Worm (Caenorhabditis elegans) whole organism, young adult: ENCODE measurements around the gene T10F2.5.

Experiments used
- B0261.1 ChIP-seq: sonication (generic microtip); optimal IDR thresholded peaks from 2 replicates; lab custom pipeline; 2016; ENCODE audit warnings: mild to moderate bottlenecking, missing genetic modification characterization, moderate library complexity, missing compliant biosample characterization
- C06A6.2 ChIP-seq: fragments of 200-800 bp; sonication (Bioruptor generic); conservative IDR thresholded peaks from 2 replicates; pipeline ENCODE4 v1.3.6; 2022; ENCODE audit warnings: missing genetic modification characterization, missing compliant biosample characterization
- F22D6.2 ChIP-seq: sonication (generic microtip); optimal IDR thresholded peaks from 2 replicates; lab custom pipeline; 2016; ENCODE audit warnings: mild to moderate bottlenecking, missing genetic modification characterization, missing compliant biosample characterization
- F33H1.4 ChIP-seq: fragments of 200-800 bp; sonication (Bioruptor generic); IDR thresholded peaks from 2 replicates; pipeline ENCODE4 v1.3.6; 2022; ENCODE audit warnings: missing genetic modification reagents, missing genetic modification characterization, missing compliant biosample characterization
- F37B4.10 ChIP-seq: fragments of 200-800 bp; sonication (Bioruptor generic); IDR thresholded peaks from 2 replicates; pipeline ENCODE4 v1.3.6; 2022; ENCODE audit warnings: missing genetic modification characterization, missing compliant biosample characterization
- F57C9.4 ChIP-seq: sonication (generic microtip); optimal IDR thresholded peaks from 2 replicates; lab custom pipeline; 2017; ENCODE audit warnings: mild to moderate bottlenecking, missing genetic modification characterization, missing compliant biosample characterization
- T26A5.8 ChIP-seq: sonication (generic microtip); optimal IDR thresholded peaks from 2 replicates; lab custom pipeline; 2016; ENCODE audit warnings: missing genetic modification characterization, missing compliant biosample characterization
- ZK185.1 ChIP-seq: sonication (generic microtip); optimal IDR thresholded peaks from 2 replicates; lab custom pipeline; 2016; ENCODE audit warnings: mild to moderate bottlenecking, missing genetic modification characterization, missing compliant biosample characterization; ENCODE audit not compliant: poor library complexity, severe bottlenecking
- atf-7 ChIP-seq: sonication (generic microtip); optimal IDR thresholded peaks from 2 replicates; lab custom pipeline; 2017; ENCODE audit warnings: mild to moderate bottlenecking, missing genetic modification characterization, missing compliant biosample characterization
- attf-5 ChIP-seq: fragments of 200-800 bp; sonication (Bioruptor generic); optimal IDR thresholded peaks from 2 replicates; lab custom pipeline; 2018; ENCODE audit warnings: mild to moderate bottlenecking, missing genetic modification characterization, missing compliant biosample characterization
- attf-6 ChIP-seq: fragments of 200-800 bp; sonication (Bioruptor generic); IDR thresholded peaks from 2 replicates; pipeline ENCODE4 v1.3.6; 2022; ENCODE audit warnings: missing genetic modification reagents, missing genetic modification characterization, missing compliant biosample characterization
- cebp-1 ChIP-seq, 2 experiments: fragments of 200-800 bp in 1 of 2; sonication (Bioruptor generic) in 1 of 2; sonication (generic microtip) in 1 of 2; IDR thresholded peaks in 1 of 2; optimal IDR thresholded peaks in 1 of 2; 2 replicates each; pipeline versions ENCODE4 v1.3.6 to Lab custom; 2017 to 2022; ENCODE audit warnings: missing compliant biosample characterization in 2 of 2, missing genetic modification characterization in 2 of 2, mild to moderate bottlenecking in 1 of 2, missing genetic modification reagents in 1 of 2, moderate library complexity in 1 of 2
- ceh-100 ChIP-seq: fragments of 200-800 bp; sonication (Bioruptor generic); IDR thresholded peaks from 2 replicates; pipeline ENCODE4 v1.3.6; 2022; ENCODE audit warnings: missing genetic modification reagents, missing genetic modification characterization, missing compliant biosample characterization
- ceh-27 ChIP-seq: fragments of 200-800 bp; sonication (Bioruptor generic); optimal IDR thresholded peaks from 2 replicates; lab custom pipeline; 2018; ENCODE audit warnings: mild to moderate bottlenecking, missing genetic modification characterization, moderate library complexity, missing compliant biosample characterization
- chd-7 ChIP-seq: sonication (generic microtip); optimal IDR thresholded peaks from 2 replicates; lab custom pipeline; 2016; ENCODE audit warnings: mild to moderate bottlenecking, missing genetic modification characterization, moderate library complexity, missing compliant biosample characterization
- efl-1 ChIP-seq: fragments of 150-350 bp; optimal IDR thresholded peaks from 2 replicates; lab custom pipeline; 2014; ENCODE audit warnings: missing biosample characterization, missing genetic modification reagents, missing genetic modification characterization
- egl-18 ChIP-seq: fragments of 200-800 bp; sonication (Bioruptor generic); IDR thresholded peaks from 2 replicates; pipeline ENCODE4 v1.3.6; 2022; ENCODE audit warnings: missing genetic modification reagents, missing genetic modification characterization, missing compliant biosample characterization
- egl-44 ChIP-seq: fragments of 200-800 bp; sonication (Bioruptor generic); IDR thresholded peaks from 2 replicates; pipeline ENCODE4 v1.3.6; 2022; ENCODE audit warnings: missing genetic modification reagents, missing genetic modification characterization, missing compliant biosample characterization
- ets-4 ChIP-seq: fragments of 200-800 bp; sonication (Bioruptor generic); optimal IDR thresholded peaks from 2 replicates; lab custom pipeline; 2018; ENCODE audit warnings: mild to moderate bottlenecking, missing genetic modification characterization, missing compliant biosample characterization
- gei-17 ChIP-seq: fragments of 200-800 bp; sonication (Bioruptor generic); optimal IDR thresholded peaks from 2 replicates; lab custom pipeline; 2018; ENCODE audit warnings: mild to moderate bottlenecking, missing genetic modification characterization, missing compliant biosample characterization
- let-526 ChIP-seq: fragments of 200-800 bp; sonication (Bioruptor generic); IDR thresholded peaks from 2 replicates; pipeline ENCODE4 v1.3.6; 2022; ENCODE audit warnings: missing genetic modification reagents, missing genetic modification characterization, missing compliant biosample characterization
- lin-40 ChIP-seq: sonication (generic microtip); optimal IDR thresholded peaks from 2 replicates; lab custom pipeline; 2016; ENCODE audit warnings: missing genetic modification characterization, mild to moderate bottlenecking, missing compliant biosample characterization, missing genotype, missing genetic modification reagents
- lin-54 ChIP-seq: fragments of 200-800 bp; sonication (Bioruptor generic); optimal IDR thresholded peaks from 2 replicates; lab custom pipeline; 2018; ENCODE audit warnings: mild to moderate bottlenecking, missing genetic modification characterization, missing compliant biosample characterization
- lir-1 ChIP-seq: fragments of 200-800 bp; sonication (Bioruptor generic); conservative IDR thresholded peaks from 2 replicates; pipeline ENCODE4 v1.3.6; 2022; ENCODE audit warnings: missing genetic modification reagents, missing genetic modification characterization, missing compliant biosample characterization
- nhr-120 ChIP-seq: fragments of 200-800 bp; sonication (Bioruptor generic); IDR thresholded peaks from 2 replicates; pipeline ENCODE4 v1.3.6; 2022; ENCODE audit warnings: missing genetic modification characterization, missing compliant biosample characterization
- nhr-27 ChIP-seq: fragments of 200-800 bp; sonication (Bioruptor generic); optimal IDR thresholded peaks from 2 replicates; lab custom pipeline; 2018; ENCODE audit warnings: mild to moderate bottlenecking, missing genetic modification characterization, moderate library complexity, missing compliant biosample characterization
- nhr-80 ChIP-seq: sonication (generic microtip); optimal IDR thresholded peaks from 2 replicates; lab custom pipeline; 2016; ENCODE audit warnings: missing genetic modification characterization, missing compliant biosample characterization
- pbrm-1 ChIP-seq: fragments of 200-800 bp; sonication (Bioruptor generic); IDR thresholded peaks from 2 replicates; pipeline ENCODE4 v1.3.6; 2022; ENCODE audit warnings: missing genetic modification reagents, missing genetic modification characterization, missing compliant biosample characterization
- pha-4 ChIP-seq: fragments of 150-350 bp; sonication (generic microtip); optimal IDR thresholded peaks from 2 replicates; lab custom pipeline; 2014; ENCODE audit warnings: missing biosample characterization, missing genetic modification reagents, missing genetic modification characterization
- rcor-1 ChIP-seq: fragments of 200-800 bp; sonication (Bioruptor generic); IDR thresholded peaks from 2 replicates; pipeline ENCODE4 v1.3.6; 2022; ENCODE audit warnings: missing genetic modification reagents, missing genetic modification characterization, missing compliant biosample characterization
- repo-1 ChIP-seq: sonication (generic microtip); optimal IDR thresholded peaks from 2 replicates; lab custom pipeline; 2017; ENCODE audit warnings: mild to moderate bottlenecking, missing genetic modification characterization, missing compliant biosample characterization
- snpc-3.4 ChIP-seq: sonication (generic microtip); optimal IDR thresholded peaks from 2 replicates; lab custom pipeline; 2017; ENCODE audit warnings: missing genetic modification characterization, mild to moderate bottlenecking, missing compliant biosample characterization, antibody characterized with exemption, moderate library complexity, missing genotype, missing genetic modification reagents
- snpc-4 ChIP-seq, 5 experiments: fragments of 150-350 bp in 1 of 5; sonication (generic microtip) in 4 of 5; optimal IDR thresholded peaks; 2 replicates each; lab custom pipeline; 2014 to 2018; ENCODE audit warnings: missing genetic modification characterization in 5 of 5, missing biosample characterization in 3 of 5, antibody characterized with exemption in 2 of 5, mild to moderate bottlenecking in 2 of 5, missing compliant biosample characterization in 2 of 5, missing genotype in 2 of 5, moderate library complexity in 2 of 5, missing genetic modification reagents in 1 of 5
- tbp1 ChIP-seq: fragments of 200-800 bp; sonication (Bioruptor generic); optimal IDR thresholded peaks from 2 replicates; lab custom pipeline; 2018; ENCODE audit warnings: mild to moderate bottlenecking, missing genetic modification characterization, missing compliant biosample characterization
- unc-62 ChIP-seq: fragments of 150-350 bp; optimal IDR thresholded peaks from 2 replicates; lab custom pipeline; 2014; ENCODE audit warnings: missing biosample characterization, missing genetic modification reagents, missing genetic modification characterization
- xnd-1 ChIP-seq: sonication (generic microtip); optimal IDR thresholded peaks from 2 replicates; lab custom pipeline; 2016; ENCODE audit warnings: missing genotype, missing genetic modification reagents, missing genetic modification characterization, missing compliant biosample characterization
- ztf-18 ChIP-seq: sonication (generic microtip); optimal IDR thresholded peaks from 2 replicates; lab custom pipeline; 2016; ENCODE audit warnings: missing genotype, mild to moderate bottlenecking, missing genetic modification characterization, missing compliant biosample characterization
- ztf-3 ChIP-seq: fragments of 200-800 bp; sonication (Bioruptor generic); optimal IDR thresholded peaks from 2 replicates; lab custom pipeline; 2018; ENCODE audit warnings: mild to moderate bottlenecking, missing genetic modification characterization, missing compliant biosample characterization

Gene T10F2.5

ce11 chrIII:5202641-5203040, 43.2 kb upstream of the T10F2.5 start (continued):
- TF ChIP-seq nhr-80 (tag; lab: Kevin White, UChicago) (peak; percentile 66), ZK185.1 (peak; percentile 42), F33H1.4 (GFP tag; lab: Robert Waterston, UW) (no peak)

ce11 chrIII:5201267-5201666, 41.9 kb upstream of the T10F2.5 start:
- TF ChIP-seq snpc-4 (GFP tag; optimal IDR thresholded peaks at IDR 0.05; lab: Kevin White, UChicago) (no peak), snpc-4 (tag; optimal IDR thresholded peaks at IDR 0.05; lab: Kevin White, UChicago) (peak in 1 of 4 experiments; percentile 17), nhr-80 (tag; lab: Kevin White, UChicago) (peak; percentile 90), tbp1 (peak; percentile 11), attf-5 (GFP tag; lab: Kevin White, UChicago) (peak; percentile 46), let-526 (GFP tag; lab: Robert Waterston, UW) (no peak), F57C9.4 (tag; lab: Kevin White, UChicago) (no peak), unc-62 (GFP tag; lab: Kevin White, UChicago) (peak; percentile 82), atf-7 (tag; lab: Kevin White, UChicago) (peak; percentile 35), cebp-1 (GFP tag; IDR thresholded peaks at IDR 0.05; lab: Robert Waterston, UW) (no peak), cebp-1 (tag; optimal IDR thresholded peaks at IDR 0.05; lab: Kevin White, UChicago) (peak; percentile 37)

- TF ChIP-seq ztf-18 (tag; lab: Kevin White, UChicago): no peak
- TF ChIP-seq ceh-27 (GFP tag; lab: Kevin White, UChicago): no peak
- no peak for TF ChIP-seq F33H1.4 (GFP tag; lab: Robert Waterston, UW)
- TF ChIP-seq C06A6.2 (GFP tag; lab: Robert Waterston, UW): no peak
- no peak for TF ChIP-seq egl-44 (GFP tag; lab: Robert Waterston, UW)
- TF ChIP-seq chd-7: no peak
- TF ChIP-seq nhr-80 (tag; lab: Kevin White, UChicago): peak; percentile 29
- no peak for TF ChIP-seq xnd-1 (tag; lab: Kevin White, UChicago)
- TF ChIP-seq nhr-27: no peak
- no peak for TF ChIP-seq nhr-120 (GFP tag; lab: Robert Waterston, UW)
- TF ChIP-seq pha-4 (tag; lab: Kevin White, UChicago): peak; percentile 22
- TF ChIP-seq lin-40 (tag; lab: Kevin White, UChicago): no peak
- no peak for TF ChIP-seq gei-17 (GFP tag; lab: Kevin White, UChicago)
- no peak for TF ChIP-seq F57C9.4 (tag; lab: Kevin White, UChicago)
- TF ChIP-seq rcor-1 (GFP tag; lab: Robert Waterston, UW): no peak
- TF ChIP-seq lin-54: peak; percentile 1
- TF ChIP-seq, all 124 proteins: peak for 3
Measured at ce11 chrIII:5200349-5200748, 40.9 kb upstream of the T10F2.5 start.

- peak; percentile 32; the same call in 1 of the 2 replicates for TF ChIP-seq attf-6
- TF ChIP-seq snpc-3.4 (tag; lab: Kevin White, UChicago): no peak
- TF ChIP-seq egl-18: 0 out of 2 replicates have a peak, but pooled peaks have one; percentile 31
- TF ChIP-seq, all 124 proteins: peak for 2
Measured at ce11 chrIII:5199577-5199976, 40.2 kb upstream of the T10F2.5 start, which contains the start of gene emb-8. TSS of gene emb-8 (minus strand) at chrIII:5199677.

- TF ChIP-seq ztf-3 (GFP tag; lab: Kevin White, UChicago): no peak
- TF ChIP-seq repo-1 (tag; lab: Kevin White, UChicago): peak; percentile 91
- TF ChIP-seq pbrm-1 (GFP tag; lab: Robert Waterston, UW): no peak; the same call in 1 of the 2 replicates
- TF ChIP-seq lir-1 (GFP tag; lab: Robert Waterston, UW): no peak
- TF ChIP-seq snpc-3.4 (tag; lab: Kevin White, UChicago): no peak
- TF ChIP-seq T26A5.8 (tag; lab: Kevin White, UChicago): no peak
- TF ChIP-seq nhr-27: no peak
- TF ChIP-seq ztf-18 (tag; lab: Kevin White, UChicago): no peak
- no peak for TF ChIP-seq pha-4 (tag; lab: Kevin White, UChicago)
- no peak for TF ChIP-seq B0261.1
- TF ChIP-seq ets-4: no peak
- no peak for TF ChIP-seq efl-1
- TF ChIP-seq nhr-120 (GFP tag; lab: Robert Waterston, UW): no peak
- TF ChIP-seq ZK185.1: peak; percentile 45
- no peak for TF ChIP-seq F37B4.10 (GFP tag; lab: Robert Waterston, UW)
- no peak for TF ChIP-seq F22D6.2 (tag; lab: Kevin White, UChicago)
- no peak for TF ChIP-seq egl-18
- TF ChIP-seq ceh-100 (GFP tag; lab: Robert Waterston, UW): no peak
Measured at ce11 chrIII:5196298-5197045, 37.1 kb upstream of the T10F2.5 start.
